Fruit fly (Drosophila melanogaster): ENCODE data around the gene MED15.

The MED15 gene

DNA sequence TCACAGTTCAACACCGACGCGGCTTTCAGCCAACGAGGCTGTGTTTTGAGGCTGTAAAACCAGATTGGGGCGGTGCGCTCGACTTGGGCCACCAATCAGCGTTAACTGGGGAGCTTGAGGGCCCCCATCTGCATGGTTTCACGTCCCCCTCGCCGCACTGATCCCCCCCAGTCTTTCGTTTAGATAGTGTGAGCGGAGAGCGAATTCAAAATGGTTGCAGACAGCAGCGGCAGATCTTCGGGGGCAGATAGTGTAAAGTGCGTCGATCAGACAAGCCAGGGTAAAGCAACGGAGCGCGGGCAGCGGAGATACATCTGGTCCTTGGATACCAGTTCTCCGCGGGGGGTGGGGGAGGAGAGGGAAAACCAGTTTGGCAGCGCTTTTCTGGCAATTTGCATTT, 34.4 kb downstream of the MED15 start:
- no peak for TF ChIP-seq psq (optimal IDR thresholded peaks at IDR 0.05)
- no peak for TF ChIP-seq Sin3A (optimal IDR thresholded peaks at IDR 0.05)
- TF ChIP-seq ttk (optimal IDR thresholded peaks at IDR 0.05): no peak
- no peak for TF ChIP-seq Myc (optimal IDR thresholded peaks at IDR 0.05)
- no peak for TF ChIP-seq h (optimal IDR thresholded peaks at IDR 0.05)
- no peak for TF ChIP-seq insv (optimal IDR thresholded peaks at IDR 0.05)

DNA sequence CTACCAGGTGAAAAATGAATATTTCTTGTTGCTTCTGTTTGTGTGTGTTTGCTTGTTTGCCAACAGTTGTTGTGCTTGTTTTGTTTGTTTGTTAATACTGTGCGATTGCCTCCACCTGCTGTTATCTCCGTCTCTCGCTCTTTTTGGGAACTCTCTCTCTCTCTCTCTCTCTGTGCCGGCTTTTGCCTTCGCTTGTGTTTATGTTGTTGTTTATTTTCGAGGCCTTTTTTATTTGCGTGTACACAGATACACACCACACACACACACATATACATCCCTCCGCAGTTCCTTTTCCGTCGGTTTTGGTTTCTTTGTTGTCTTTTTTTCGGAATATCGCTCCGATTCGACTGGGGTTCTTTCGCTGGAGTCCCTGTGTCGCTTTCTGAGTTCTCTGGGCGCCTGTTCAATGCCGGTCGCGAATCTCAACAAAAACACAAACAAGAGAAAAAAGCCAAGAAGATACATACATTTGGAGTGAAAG, 37.8 kb downstream of the MED15 start:
- no peak for TF ChIP-seq insv (optimal IDR thresholded peaks at IDR 0.05)
- no peak for TF ChIP-seq h (optimal IDR thresholded peaks at IDR 0.05)
- no peak for TF ChIP-seq Myc (optimal IDR thresholded peaks at IDR 0.05)
- TF ChIP-seq ttk (optimal IDR thresholded peaks at IDR 0.05): no peak
- TF ChIP-seq psq (optimal IDR thresholded peaks at IDR 0.05): no peak
- TF ChIP-seq Sin3A (optimal IDR thresholded peaks at IDR 0.05): no peak

DNA sequence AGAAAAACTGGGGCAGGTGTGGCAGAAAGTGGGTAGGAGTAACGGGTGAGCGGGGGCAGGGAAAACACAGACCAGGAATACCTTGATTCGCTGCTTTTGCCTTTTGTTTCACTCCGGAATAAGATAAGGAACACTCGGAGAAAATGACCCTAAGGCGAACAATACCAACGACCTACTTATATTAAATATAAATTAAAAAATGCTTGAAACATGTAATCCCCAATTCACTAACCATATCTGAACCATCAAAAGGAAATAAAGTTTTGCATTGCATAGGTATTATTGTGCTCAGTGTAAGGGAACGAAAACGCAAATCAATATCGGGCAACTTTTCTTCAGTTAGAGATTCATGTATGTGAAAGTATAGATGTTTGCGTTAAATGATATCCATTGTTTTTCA, 39.2 kb downstream of the MED15 start:
- no peak for TF ChIP-seq Sin3A (optimal IDR thresholded peaks at IDR 0.05)
- TF ChIP-seq Myc (optimal IDR thresholded peaks at IDR 0.05): no peak
- no peak for TF ChIP-seq ttk (optimal IDR thresholded peaks at IDR 0.05)
- TF ChIP-seq h (optimal IDR thresholded peaks at IDR 0.05): no peak
- TF ChIP-seq psq (optimal IDR thresholded peaks at IDR 0.05): no peak
- TF ChIP-seq insv (optimal IDR thresholded peaks at IDR 0.05): no peak

DNA sequence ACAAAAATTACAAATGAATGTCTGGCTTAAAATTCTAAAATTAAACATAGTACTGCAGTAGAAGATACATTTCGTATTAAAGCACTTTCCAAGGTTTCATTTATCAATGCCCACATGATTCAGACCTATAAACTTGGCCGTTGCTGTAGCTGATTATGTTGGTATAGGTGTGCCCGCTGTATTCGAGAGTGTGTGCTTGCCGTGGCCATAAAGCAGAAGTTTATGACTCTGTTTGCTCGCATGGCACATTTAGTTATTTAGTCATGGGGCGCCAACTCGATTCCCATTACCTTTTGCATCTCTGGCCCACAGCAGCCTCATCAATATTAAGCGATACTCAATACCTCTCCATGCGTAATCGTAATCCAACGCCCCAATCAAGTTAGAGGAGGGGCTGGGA, 40.2 kb downstream of the MED15 start:
- no peak for TF ChIP-seq Myc (optimal IDR thresholded peaks at IDR 0.05)
- no peak for TF ChIP-seq insv (optimal IDR thresholded peaks at IDR 0.05)
- TF ChIP-seq ttk (optimal IDR thresholded peaks at IDR 0.05): no peak

DNA sequence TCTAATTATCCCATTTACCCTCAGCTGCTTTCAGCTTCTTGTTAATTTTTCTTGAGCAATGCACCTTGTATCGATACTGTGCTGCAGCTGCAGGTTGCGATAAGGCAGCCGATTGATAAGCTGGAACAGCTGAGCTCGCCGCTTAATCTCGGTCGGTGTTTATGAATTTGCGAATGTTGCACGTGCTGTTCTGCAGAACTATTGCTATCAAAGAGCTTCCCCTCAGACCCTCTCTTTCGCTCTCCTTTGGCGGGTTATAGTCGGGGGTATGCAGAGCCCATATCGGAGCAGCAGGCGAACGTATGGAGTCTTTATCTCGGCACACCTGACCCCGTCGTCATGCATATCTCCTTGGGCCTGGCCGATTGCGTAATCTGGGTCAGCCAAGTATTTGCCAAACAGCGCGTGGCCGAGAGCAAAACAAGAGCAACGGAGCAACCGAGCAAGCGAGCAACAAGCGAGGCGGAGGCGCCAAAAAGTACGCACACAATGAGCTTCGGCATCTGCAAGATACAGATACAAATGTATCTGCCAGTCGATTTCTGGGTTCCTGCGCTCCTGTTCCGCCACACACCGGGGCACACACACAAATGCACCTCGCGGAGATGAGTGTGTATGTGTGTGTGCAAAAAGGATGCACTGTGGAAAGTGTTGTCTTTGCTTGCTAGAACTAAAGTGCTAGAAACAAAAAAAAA, 41.5 kb downstream of the MED15 start:
- TF ChIP-seq h (optimal IDR thresholded peaks at IDR 0.05) (no peak), insv (optimal IDR thresholded peaks at IDR 0.05) (no peak), Sin3A (optimal IDR thresholded peaks at IDR 0.05) (no peak), Myc (optimal IDR thresholded peaks at IDR 0.05) (no peak), psq (optimal IDR thresholded peaks at IDR 0.05) (no peak), ttk (optimal IDR thresholded peaks at IDR 0.05) (no peak)

DNA sequence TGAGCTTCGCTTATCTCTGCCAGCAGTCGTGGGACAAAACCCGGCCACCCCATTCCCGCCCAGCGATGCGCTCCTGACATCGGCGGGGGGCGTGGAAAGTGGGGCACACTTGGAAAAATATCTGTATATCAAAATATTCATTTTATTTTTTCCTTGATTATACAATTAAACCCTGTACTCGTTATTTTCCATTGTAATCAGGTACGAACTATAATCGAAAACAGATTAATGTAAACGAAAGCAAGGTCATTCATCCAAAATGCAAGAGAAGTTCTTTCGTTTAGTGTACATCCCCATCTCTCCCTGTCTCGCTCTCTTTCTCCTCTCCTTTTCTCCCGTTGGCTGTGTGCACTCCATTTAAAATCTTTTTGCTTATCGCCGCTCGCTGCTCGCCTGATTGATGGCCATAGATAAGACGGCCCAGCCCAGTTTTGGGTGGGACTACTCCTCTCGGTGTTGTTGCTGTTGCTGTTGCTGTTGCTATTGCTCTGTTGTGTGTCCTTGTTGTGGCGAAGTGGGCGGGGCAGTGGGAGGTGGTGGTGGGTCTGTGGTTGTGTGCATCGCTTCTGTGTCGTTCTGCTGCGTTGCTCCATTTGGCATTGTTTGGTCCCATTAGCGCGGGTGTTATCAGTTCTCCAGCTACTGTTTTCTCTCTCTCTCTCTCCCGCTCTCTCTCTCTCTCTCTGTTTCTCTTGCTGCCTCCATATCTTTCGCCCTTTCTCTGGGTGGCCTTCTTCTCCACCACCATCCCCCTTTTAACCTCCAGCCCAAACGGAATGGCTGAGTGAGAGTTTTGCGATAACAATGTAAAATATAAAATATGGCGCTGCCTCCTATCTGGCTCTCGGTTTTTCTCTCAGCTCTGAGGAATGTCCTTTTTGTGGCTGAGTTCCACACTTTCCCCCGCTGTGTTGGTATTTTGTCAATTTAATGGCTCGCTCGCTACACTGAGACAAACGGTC, 43.5 kb downstream of the MED15 start:
- TF ChIP-seq psq (optimal IDR thresholded peaks at IDR 0.05) (no peak), ttk (optimal IDR thresholded peaks at IDR 0.05) (no peak), Sin3A (optimal IDR thresholded peaks at IDR 0.05) (no peak), insv (optimal IDR thresholded peaks at IDR 0.05) (no peak), h (optimal IDR thresholded peaks at IDR 0.05) (no peak), Myc (optimal IDR thresholded peaks at IDR 0.05) (no peak)

DNA sequence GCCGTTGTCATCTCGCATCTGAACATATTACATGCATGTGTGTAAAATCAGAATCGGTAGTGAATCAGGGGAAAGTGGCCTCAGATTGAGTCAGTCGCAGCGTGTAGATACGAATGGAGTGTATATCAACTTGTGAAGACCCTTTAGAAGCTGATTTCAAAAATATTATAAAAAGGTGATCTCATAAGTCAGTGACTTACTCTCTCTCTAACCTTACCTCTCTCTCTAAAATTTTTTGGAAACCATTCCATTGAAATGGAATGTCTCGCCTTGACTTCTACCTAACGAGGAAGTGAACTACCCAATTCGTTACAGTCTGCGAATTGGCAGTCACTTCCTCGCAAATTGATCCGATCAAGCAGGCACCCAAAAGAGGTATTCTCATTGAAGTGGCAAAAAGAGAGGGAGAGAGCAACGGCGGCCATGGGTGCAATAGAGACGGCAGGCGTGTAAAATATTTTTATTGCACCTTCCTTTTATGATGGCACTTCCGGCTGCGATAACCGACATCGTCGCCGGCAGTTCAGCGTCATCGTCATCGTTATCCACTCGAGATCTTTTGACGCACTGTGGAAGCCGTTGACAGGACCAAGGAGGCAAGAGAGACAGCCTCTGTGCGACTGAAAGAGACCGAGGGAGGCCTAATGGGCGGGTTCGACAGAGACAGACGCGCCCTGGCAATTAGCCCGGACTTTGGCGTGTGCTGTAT, 45.3 kb downstream of the MED15 start:
- TF ChIP-seq psq (optimal IDR thresholded peaks at IDR 0.05) (no peak), Myc (optimal IDR thresholded peaks at IDR 0.05) (no peak), ttk (optimal IDR thresholded peaks at IDR 0.05) (no peak), Sin3A (optimal IDR thresholded peaks at IDR 0.05) (no peak), h (optimal IDR thresholded peaks at IDR 0.05) (no peak), insv (optimal IDR thresholded peaks at IDR 0.05) (no peak)

DNA sequence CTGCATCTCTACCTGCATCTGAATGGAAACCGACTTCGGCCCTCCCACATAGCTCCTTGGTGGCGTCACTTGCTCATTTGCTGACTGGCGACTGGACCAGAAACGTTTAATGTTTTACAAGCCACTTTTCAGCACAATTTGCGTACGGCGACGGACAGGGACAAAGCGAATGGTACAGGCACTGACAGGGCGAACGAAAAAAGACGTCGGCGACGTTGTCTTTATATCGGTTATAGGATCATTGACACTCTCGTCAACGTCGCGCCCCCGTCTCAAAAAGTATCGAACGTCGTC, 45.8 kb downstream of the MED15 start:
- no peak for TF ChIP-seq Sin3A (optimal IDR thresholded peaks at IDR 0.05)
- no peak for TF ChIP-seq ttk (optimal IDR thresholded peaks at IDR 0.05)
- TF ChIP-seq insv (optimal IDR thresholded peaks at IDR 0.05): no peak
- TF ChIP-seq h (optimal IDR thresholded peaks at IDR 0.05): no peak
- no peak for TF ChIP-seq Myc (optimal IDR thresholded peaks at IDR 0.05)
- no peak for TF ChIP-seq psq (optimal IDR thresholded peaks at IDR 0.05)

DNA sequence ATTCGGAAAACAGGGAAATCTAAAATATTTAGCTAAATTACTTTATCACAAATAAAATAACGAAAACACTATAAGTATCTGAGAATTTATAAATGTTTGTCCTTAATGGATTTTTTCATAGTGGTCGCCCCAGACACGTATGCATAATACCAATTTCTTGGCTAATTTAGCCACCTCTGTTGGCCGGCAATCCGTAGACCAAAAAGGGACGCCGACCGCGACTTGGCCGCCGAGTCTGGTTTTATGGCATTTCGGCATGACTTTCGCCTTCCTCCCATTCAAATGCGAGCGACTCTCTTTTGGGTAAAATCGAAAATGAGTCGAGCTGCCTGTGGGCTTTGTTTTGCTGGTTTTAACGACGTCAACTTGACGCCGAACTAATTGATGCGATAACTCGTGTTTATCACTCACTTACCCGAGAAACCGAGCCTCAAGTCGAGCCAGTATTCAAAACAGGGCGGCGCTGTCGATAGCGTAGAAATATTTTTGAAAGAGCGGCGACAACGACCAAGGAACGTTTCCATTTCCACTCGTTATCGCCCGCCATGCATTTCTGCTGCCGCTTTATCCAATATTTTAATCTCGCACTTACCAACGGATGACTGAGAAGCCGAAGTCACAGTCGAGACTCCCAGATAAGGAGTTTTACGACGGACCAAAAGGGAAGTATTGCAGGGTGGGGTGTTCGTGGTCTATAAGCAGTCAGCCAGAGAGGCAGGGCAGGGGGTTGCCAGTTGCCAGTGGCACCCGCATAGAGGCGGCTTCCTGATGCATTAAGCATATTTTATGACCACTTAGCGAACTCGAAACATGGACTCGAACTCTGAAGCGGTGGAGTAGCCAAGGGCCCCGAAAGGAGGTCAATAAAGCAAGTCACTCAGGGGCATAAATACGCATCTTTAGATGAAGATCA, 46.4 kb downstream of the MED15 start:
- TF ChIP-seq ttk (optimal IDR thresholded peaks at IDR 0.05) (no peak), Sin3A (optimal IDR thresholded peaks at IDR 0.05) (no peak), psq (optimal IDR thresholded peaks at IDR 0.05) (no peak), Myc (optimal IDR thresholded peaks at IDR 0.05) (no peak), insv (optimal IDR thresholded peaks at IDR 0.05) (no peak), h (optimal IDR thresholded peaks at IDR 0.05) (no peak)

DNA sequence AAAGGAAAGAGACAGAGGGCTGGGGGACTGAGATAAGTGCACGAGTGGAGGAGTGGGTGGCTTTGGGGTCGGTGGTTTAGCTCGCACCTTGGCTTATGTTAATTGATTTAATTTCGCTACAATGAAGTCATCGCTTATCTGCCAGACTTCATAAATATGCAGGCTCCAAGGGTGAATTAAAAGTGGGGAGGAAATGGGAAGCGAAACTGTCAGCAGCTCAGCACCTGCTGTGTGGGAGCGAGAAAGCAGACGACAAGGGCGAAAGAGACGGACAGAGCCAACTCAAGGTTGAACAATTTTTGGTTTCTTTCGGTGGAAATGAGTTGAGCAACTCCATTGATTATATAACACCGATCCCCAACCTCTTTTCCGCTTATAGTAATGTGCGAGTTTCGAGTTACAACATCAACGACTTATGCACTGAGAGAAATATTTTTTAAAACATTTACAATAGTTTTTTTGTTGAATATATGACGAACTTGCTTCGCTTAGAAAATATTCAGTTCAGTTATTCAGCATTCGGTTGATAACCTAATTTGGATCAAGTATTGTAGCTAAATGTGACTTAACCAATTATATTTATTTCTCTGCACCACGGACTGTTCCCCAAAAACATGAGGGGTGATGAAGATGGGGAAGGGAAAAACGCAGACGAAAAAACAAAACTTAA, 47.7 kb downstream of the MED15 start:
- TF ChIP-seq insv (optimal IDR thresholded peaks at IDR 0.05) (no peak), psq (optimal IDR thresholded peaks at IDR 0.05) (no peak), h (optimal IDR thresholded peaks at IDR 0.05) (no peak), ttk (optimal IDR thresholded peaks at IDR 0.05) (no peak), Myc (optimal IDR thresholded peaks at IDR 0.05) (no peak), Sin3A (optimal IDR thresholded peaks at IDR 0.05) (no peak)

Measured in Kc167 (cell line).